Worm (Caenorhabditis elegans) whole organism, dauer: ENCODE data around the gene srn-1.

Experiments used
- unc-62 ChIP-seq: sonication (generic microtip); optimal IDR thresholded peaks from 2 replicates; lab custom pipeline; 2017; ENCODE audit warnings: missing biosample characterization, missing genetic modification reagents, missing genetic modification characterization

srn-1 gene

ce11 chrV:6291301-6291700 is 5.1 kb upstream of the srn-1 start:
- TF ChIP-seq unc-62 (GFP tag; lab: Kevin White, UChicago) = no peak

ce11 chrV:6288607-6289006 is 2.4 kb upstream of the srn-1 start, which contains the start of gene K12B6.11:
TSS of gene K12B6.11 (plus strand) at chrV:6288907.
- no peak for TF ChIP-seq unc-62 (GFP tag; lab: Kevin White, UChicago)

ce11 chrV:6281175-6281574 is 5.1 kb downstream of the srn-1 start, which contains the start of the genes K12B6.4 and spe-49:
TSS of gene K12B6.4 (minus strand) at chrV:6281275.
TSS of gene spe-49 (plus strand) at chrV:6281359.
- TF ChIP-seq unc-62 (GFP tag; lab: Kevin White, UChicago) = no peak

- no peak for TF ChIP-seq unc-62 (GFP tag; lab: Kevin White, UChicago)
These were observed 6.2 kb downstream of the srn-1 start for ce11 chrV:6280067-6280466.

- no peak for TF ChIP-seq unc-62 (GFP tag; lab: Kevin White, UChicago)
These were observed 7.8 kb downstream of the srn-1 start, which contains the start of gene fil-2 for ce11 chrV:6278117-6279081. TSS of gene fil-2 (plus strand) at chrV:6279031.

ce11 chrV:6277178-6277834 is 8.9 kb downstream of the srn-1 start:
- TF ChIP-seq unc-62 (GFP tag; lab: Kevin White, UChicago) = no peak

- TF ChIP-seq unc-62 (GFP tag; lab: Kevin White, UChicago) = no peak
These were observed 10.0 kb downstream of the srn-1 start, which contains the start of gene F31F7.1 for ce11 chrV:6276205-6276604. TSS of gene F31F7.1 (plus strand) at chrV:6276439.

ce11 chrV:6275209-6275608 is 11.0 kb downstream of the srn-1 start:
- TF ChIP-seq unc-62 (GFP tag; lab: Kevin White, UChicago) = no peak

ce11 chrV:6270552-6270951 is 15.7 kb downstream of the srn-1 start, which contains the start of gene F31F7.2:
TSS of gene F31F7.2 (plus strand) at chrV:6270852.
- TF ChIP-seq unc-62 (GFP tag; lab: Kevin White, UChicago) = no peak

ce11 chrV:6270097-6270496 is 16.1 kb downstream of the srn-1 start:
- TF ChIP-seq unc-62 (GFP tag; lab: Kevin White, UChicago) = no peak

ce11 chrV:6268961-6269360 is 17.3 kb downstream of the srn-1 start:
- no peak for TF ChIP-seq unc-62 (GFP tag; lab: Kevin White, UChicago)

- no peak for TF ChIP-seq unc-62 (GFP tag; lab: Kevin White, UChicago)
These were observed 17.7 kb downstream of the srn-1 start for ce11 chrV:6268526-6268925.

ce11 chrV:6267978-6268377 is 18.3 kb downstream of the srn-1 start:
- no peak for TF ChIP-seq unc-62 (GFP tag; lab: Kevin White, UChicago)

- no peak for TF ChIP-seq unc-62 (GFP tag; lab: Kevin White, UChicago)
These were observed 18.9 kb downstream of the srn-1 start, which contains the start of gene mrck-1 for ce11 chrV:6267237-6267812. TSS of gene mrck-1 (minus strand) at chrV:6267287.

- no peak for TF ChIP-seq unc-62 (GFP tag; lab: Kevin White, UChicago)
These were observed 27.1 kb downstream of the srn-1 start, which contains the start of gene K08B12.1 for ce11 chrV:6259139-6259538. TSS of gene K08B12.1 (plus strand) at chrV:6259367.
